Worm (Caenorhabditis elegans): ENCODE data around the gene scav-4.

Gene scav-4

DNA sequence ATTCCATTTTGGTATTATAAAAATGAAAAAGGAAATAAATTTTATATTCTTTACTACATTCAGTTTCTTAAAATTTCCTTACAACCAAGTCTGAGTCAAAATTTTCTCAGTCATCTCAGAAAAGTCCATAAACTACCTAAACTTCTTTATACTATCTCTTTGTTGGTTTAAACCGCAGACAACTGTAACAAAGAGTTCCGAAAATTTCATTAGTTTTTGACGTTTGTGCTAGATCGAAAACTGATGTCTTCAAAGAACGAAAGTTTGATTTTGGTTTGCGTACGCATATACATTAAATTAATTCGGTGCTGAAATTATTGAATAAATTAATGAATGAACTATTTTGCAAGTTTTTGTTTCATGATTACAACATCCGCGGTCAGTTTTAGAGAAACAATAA, 22.7 kb upstream of the scav-4 start:
- TF ChIP-seq nfya-1 (tag; optimal IDR thresholded peaks at IDR 0.05; ENCODE audit: borderline replicate concordance, insufficient read depth) (no peak), him-1 (tag; optimal IDR thresholded peaks at IDR 0.05) (no peak), ekl-4 (GFP tag; IDR thresholded peaks at IDR 0.05) (no peak), zfh-2 (GFP tag; conservative IDR thresholded peaks at IDR 0.05) (no peak), chd-7 (tag; optimal IDR thresholded peaks at IDR 0.05) (no peak), hlh-26 (GFP tag; conservative IDR thresholded peaks at IDR 0.05) (no peak), lin-35 (GFP tag; optimal IDR thresholded peaks at IDR 0.05) (no peak), egl-44 (GFP tag; IDR thresholded peaks at IDR 0.05) (no peak), F57A8.1 (GFP tag; optimal IDR thresholded peaks at IDR 0.05) (no peak), hrde-1 (tag; optimal IDR thresholded peaks at IDR 0.05; ENCODE audit: borderline replicate concordance) (no peak)

DNA sequence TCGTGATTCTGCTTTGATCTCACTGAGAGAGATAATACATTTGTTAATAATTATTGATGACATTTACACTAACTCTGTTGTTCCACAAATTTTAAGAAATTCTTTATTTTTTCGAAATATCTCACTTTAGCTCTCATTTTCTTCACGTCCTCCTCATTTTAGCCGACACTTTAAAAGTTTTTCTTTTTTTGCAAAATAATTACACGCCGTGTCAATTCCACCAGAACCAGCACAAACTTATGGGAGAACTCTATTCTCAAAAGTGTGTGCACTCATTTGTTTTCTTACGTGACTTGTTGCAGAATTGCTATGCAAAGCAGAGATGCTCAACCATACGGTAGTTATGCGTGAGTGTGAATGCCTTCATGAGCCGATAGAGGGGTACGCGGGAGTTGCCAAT, 16.4 kb upstream of the scav-4 start, which contains the start of gene frpr-2:
Gene frpr-2 (plus strand): TSS at position 301 of the 400 bp plus-strand sequence.
- TF ChIP-seq cebp-2 (GFP tag; IDR thresholded peaks at IDR 0.05), result no peak
- no peak for TF ChIP-seq mel-28 (tag; optimal IDR thresholded peaks at IDR 0.05; ENCODE audit: borderline replicate concordance)
- TF ChIP-seq Y67H2A.10 (GFP tag; conservative IDR thresholded peaks at IDR 0.05), result no peak
- no peak for TF ChIP-seq C17E4.6 (GFP tag; IDR thresholded peaks at IDR 0.05)
- no peak for TF ChIP-seq nhr-120 (GFP tag; IDR thresholded peaks at IDR 0.05)
- no peak for TF ChIP-seq ceh-27 (GFP tag; optimal IDR thresholded peaks at IDR 0.05)
- TF ChIP-seq ceh-100 (GFP tag; IDR thresholded peaks at IDR 0.05), result no peak
- TF ChIP-seq mcd-1 (GFP tag; IDR thresholded peaks at IDR 0.05), result no peak
- TF ChIP-seq atf-7 (tag; optimal IDR thresholded peaks at IDR 0.05), result no peak

DNA sequence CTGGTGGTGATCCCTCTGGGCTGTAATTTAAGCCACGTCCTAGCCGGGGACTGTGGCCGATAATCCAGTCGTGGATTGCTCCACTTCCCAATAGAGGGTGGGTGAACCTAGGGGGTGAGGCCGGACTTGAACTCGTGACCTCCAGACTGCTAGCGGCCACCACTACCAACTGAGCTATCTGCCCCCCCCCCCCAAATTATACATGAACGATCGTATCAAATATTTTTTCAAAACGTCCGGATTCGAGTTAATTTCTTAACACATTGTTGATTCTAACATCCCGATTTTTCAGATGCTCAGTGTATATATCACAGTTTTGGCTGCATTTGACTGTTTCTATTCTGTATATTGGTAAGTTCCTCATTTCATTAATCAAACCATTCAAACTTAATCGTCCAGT, 14.5 kb upstream of the scav-4 start:
- peak; percentile 3 for TF ChIP-seq rpc-1 (optimal IDR thresholded peaks at IDR 0.05)
- peak; percentile 56 for TF ChIP-seq rpc-1 (tag; optimal IDR thresholded peaks at IDR 0.05)

DNA sequence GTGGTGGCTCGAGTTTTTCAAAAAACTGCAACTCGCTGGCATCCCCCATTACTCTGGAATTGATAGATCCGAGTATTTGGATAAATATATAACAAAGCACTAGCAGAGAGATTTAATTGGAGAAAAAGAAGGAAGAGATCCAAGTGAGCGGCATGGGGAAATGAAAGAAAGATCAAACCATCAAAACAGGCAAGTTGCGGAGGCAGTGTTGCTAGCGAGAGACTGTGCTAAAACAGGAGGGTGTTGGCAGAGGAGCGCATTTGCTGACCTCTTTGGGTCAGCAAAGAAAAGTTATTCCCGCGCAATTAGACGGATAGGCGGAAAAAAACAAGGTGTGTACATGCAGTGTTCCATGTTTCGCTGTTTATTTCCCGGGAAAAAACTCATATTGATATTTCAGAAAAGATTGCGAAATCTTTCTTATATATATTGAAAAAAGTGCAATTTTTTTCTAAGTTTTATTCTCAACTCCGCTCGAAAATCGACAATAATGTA, 5.9 kb upstream of the scav-4 start, which contains the start of gene ppk-3:
Gene ppk-3 (minus strand): TSS at position 51 of the 495 bp plus-strand sequence.
- TF ChIP-seq unc-62 (GFP tag; optimal IDR thresholded peaks at IDR 0.05) (no peak), lin-35 (GFP tag; optimal IDR thresholded peaks at IDR 0.05) (no peak), ceh-58 (GFP tag; IDR thresholded peaks at IDR 0.05) (no peak), T07F8.4 (tag; optimal IDR thresholded peaks at IDR 0.05) (no peak), ekl-4 (GFP tag; IDR thresholded peaks at IDR 0.05) (no peak), mes-4 (tag; optimal IDR thresholded peaks at IDR 0.05) (no peak), B0261.1 (tag; optimal IDR thresholded peaks at IDR 0.05) (no peak), ztf-18 (tag; optimal IDR thresholded peaks at IDR 0.05) (no peak), pbrm-1 (GFP tag; IDR thresholded peaks at IDR 0.05) (0 out of 2 replicates have a peak, but pooled peaks have one; percentile 32), C17E4.6 (GFP tag; IDR thresholded peaks at IDR 0.05) (no peak), sdz-38 (tag; optimal IDR thresholded peaks at IDR 0.05) (no peak), attf-3 (GFP tag; conservative IDR thresholded peaks at IDR 0.05) (0 out of 2 replicates have a peak, but pooled peaks have one; percentile 12), sea-2 (GFP tag; IDR thresholded peaks at IDR 0.05) (no peak), ZK185.1 (tag; optimal IDR thresholded peaks at IDR 0.05; ENCODE audit: poor library complexity, severe bottlenecking) (no peak), hsf-1 (GFP tag; IDR thresholded peaks at IDR 0.05) (no peak), madf-6 (GFP tag; IDR thresholded peaks at IDR 0.05) (peak; percentile 30; the same call in 1 of the 2 replicates), ceh-91 (GFP tag; IDR thresholded peaks at IDR 0.05) (no peak), D2030.7 (GFP tag; IDR thresholded peaks at IDR 0.05) (no peak), Y53F4B.3 (GFP tag; IDR thresholded peaks at IDR 0.05) (no peak), nhr-120 (GFP tag; IDR thresholded peaks at IDR 0.05) (no peak), let-526 (GFP tag; IDR thresholded peaks at IDR 0.05) (0 out of 2 replicates have a peak, but pooled peaks have one; percentile 25), snpc-1.3 (tag; optimal IDR thresholded peaks at IDR 0.05; ENCODE audit: insufficient read depth) (no peak), bed-2 (GFP tag; IDR thresholded peaks at IDR 0.05) (no peak), K12H6.12 (tag; optimal IDR thresholded peaks at IDR 0.05) (peak; percentile 32), pha-4 (tag; optimal IDR thresholded peaks at IDR 0.05) (no peak), dpff-1 (tag; optimal IDR thresholded peaks at IDR 0.05) (no peak), somi-1 (GFP tag; optimal IDR thresholded peaks at IDR 0.05) (no peak), nhr-80 (tag; optimal IDR thresholded peaks at IDR 0.05) (peak; percentile 22)

Data from whole organism, young adult.